Fruit fly (Drosophila melanogaster) whole organism, prepupa: ENCODE results near the gene Npc2d.

ENCODE experiments used
- CG16779 ChIP-seq: fragments of 200-800 bp; sonication (Bioruptor generic); optimal IDR thresholded peaks from 3 replicates; lab custom pipeline; 2017; ENCODE audit warnings: missing biosample characterization, mild to moderate bottlenecking, missing genetic modification characterization
- CG3919 ChIP-seq: fragments of 200-800 bp; sonication (Bioruptor generic); optimal IDR thresholded peaks from 3 replicates; lab custom pipeline; 2016; ENCODE audit warnings: missing biosample characterization, missing genetic modification characterization
- CG8632 ChIP-seq: fragments of 200-800 bp; sonication (Bioruptor generic); optimal IDR thresholded peaks from 3 replicates; lab custom pipeline; 2016; ENCODE audit warnings: missing biosample characterization, missing genetic modification characterization
- Hr39 ChIP-seq: fragments of 200-800 bp; sonication (Bioruptor generic); optimal IDR thresholded peaks from 2 replicates; lab custom pipeline; 2016; ENCODE audit warnings: missing biosample characterization, missing genetic modification characterization
- dsx ChIP-seq: fragments of 200-800 bp; optimal IDR thresholded peaks from 3 replicates; lab custom pipeline; 2019; ENCODE audit warnings: missing biosample characterization, mild to moderate bottlenecking, missing genetic modification characterization, moderate library complexity; ENCODE audit not compliant: poor library complexity, severe bottlenecking
- fd59A ChIP-seq: fragments of 200-800 bp; sonication (Bioruptor generic); optimal IDR thresholded peaks from 2 replicates; lab custom pipeline; 2017; ENCODE audit warnings: missing biosample characterization, mild to moderate bottlenecking, missing genetic modification characterization, missing genetic modification reagents
- salr ChIP-seq, 2 experiments: fragments of 200-800 bp; sonication (Bioruptor generic); optimal IDR thresholded peaks; 3 replicates each; lab custom pipeline; 2016 to 2018; ENCODE audit warnings: missing biosample characterization in 2 of 2, missing genetic modification characterization in 2 of 2, mild to moderate bottlenecking in 1 of 2

DNA sequence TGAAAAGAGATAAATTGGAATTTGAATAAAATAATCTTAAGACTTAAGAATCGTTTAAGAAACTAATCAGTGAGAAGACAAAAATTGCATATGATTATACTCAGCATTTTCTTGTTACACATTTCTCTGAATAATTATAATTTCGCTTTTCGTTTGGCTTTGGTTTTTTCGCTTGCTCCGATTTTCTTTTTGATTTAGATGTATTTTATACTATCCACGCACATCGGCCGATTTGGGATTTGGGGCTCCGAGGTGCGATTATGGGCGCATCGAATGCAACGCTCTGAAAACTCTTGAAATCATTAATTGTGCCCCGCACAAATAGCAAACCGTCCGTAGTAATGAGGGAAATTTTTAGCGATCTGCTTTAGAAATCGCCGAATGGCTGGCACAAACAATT, 35.6 kb upstream of the Npc2d start:
- no peak for TF ChIP-seq CG3919 (GFP tag; lab: Kevin White, UChicago)
- no peak for TF ChIP-seq CG16779
- TF ChIP-seq Hr39 (GFP tag; lab: Kevin White, UChicago), result no peak
- TF ChIP-seq CG8632, result no peak
- TF ChIP-seq salr (GFP tag; optimal IDR thresholded peaks at IDR 0.05; lab: Kevin White, UChicago), result no peak
- TF ChIP-seq fd59A, result no peak
- no peak for TF ChIP-seq dsx (GFP tag; lab: Kevin White, UChicago)
